Worm (Caenorhabditis elegans) whole organism, early embryonic: Measurements from ENCODE around the gene T01B7.13.

ENCODE experiments used
- B0310.2 ChIP-seq: sonication (generic microtip); optimal IDR thresholded peaks from 2 replicates; lab custom pipeline; 2016; ENCODE audit warnings: mild to moderate bottlenecking, missing genetic modification characterization, missing compliant biosample characterization
- aly-1 ChIP-seq: sonication (generic microtip); optimal IDR thresholded peaks from 2 replicates; lab custom pipeline; 2016; ENCODE audit warnings: missing genetic modification characterization, missing compliant biosample characterization
- ama-1 ChIP-seq: fragments of 150-350 bp; optimal IDR thresholded peaks from 2 replicates; lab custom pipeline; 2014
- hmbx-1 ChIP-seq: sonication (generic microtip); optimal IDR thresholded peaks from 2 replicates; lab custom pipeline; 2016; ENCODE audit warnings: mild to moderate bottlenecking, missing genetic modification characterization, missing compliant biosample characterization
- hmg-4 ChIP-seq: fragments of 200-800 bp; sonication (Bioruptor generic); optimal IDR thresholded peaks from 2 replicates; lab custom pipeline; 2018; ENCODE audit warnings: mild to moderate bottlenecking, missing genetic modification characterization, missing compliant biosample characterization
- scrt-1 ChIP-seq: fragments of 200-800 bp; sonication (Bioruptor generic); IDR thresholded peaks from 2 replicates; pipeline ENCODE4 v1.3.6; 2022; ENCODE audit warnings: missing genetic modification characterization, missing compliant biosample characterization
- tbx-11 ChIP-seq: fragments of 200-800 bp; sonication (Bioruptor generic); IDR thresholded peaks from 2 replicates; pipeline ENCODE4 v1.3.6; 2022; ENCODE audit warnings: missing genetic modification characterization, missing compliant biosample characterization
- tra-4 ChIP-seq: sonication (generic microtip); optimal IDR thresholded peaks from 2 replicates; lab custom pipeline; 2017; ENCODE audit warnings: missing genetic modification characterization, missing compliant biosample characterization

- TF ChIP-seq scrt-1 (GFP tag; lab: Robert Waterston, UW) (no peak), B0310.2 (tag; lab: Kevin White, UChicago) (no peak), ama-1 (lab: Kevin White, UChicago) (no peak), hmbx-1 (tag; lab: Kevin White, UChicago) (no peak), aly-1 (tag; lab: Kevin White, UChicago) (no peak), hmg-4 (GFP tag; lab: Kevin White, UChicago) (no peak), tra-4 (tag; lab: Kevin White, UChicago) (no peak), tbx-11 (GFP tag; lab: Robert Waterston, UW) (no peak)
Observed at ce11 chrII:8750056-8750455, 34.9 kb downstream of the T01B7.13 start.
